Fruit fly (Drosophila melanogaster): ENCODE measurements around the gene CG34027.

CG34027 gene

dm6 chr3R:25054451-25055188, 54.2 kb downstream of the CG34027 start, which contains the start of gene CG31109 (continued):
- TF ChIP-seq Xbp1 (GFP tag; optimal IDR thresholded peaks at IDR 0.05) = peak; percentile 20
- TF ChIP-seq CG13296 (GFP tag; optimal IDR thresholded peaks at IDR 0.05) = peak; percentile 52
- TF ChIP-seq CG12744 (GFP tag; optimal IDR thresholded peaks at IDR 0.05) = no peak
- TF ChIP-seq CG4424 (GFP tag; optimal IDR thresholded peaks at IDR 0.05) = no peak
- peak; percentile 6 for TF ChIP-seq CG9817 (tag; optimal IDR thresholded peaks at IDR 0.05)
- no peak for TF ChIP-seq CG1024 (GFP tag; IDR thresholded peaks at IDR 0.05)
- peak in 1 of 2 experiments; percentile 56 for TF ChIP-seq eve (GFP tag; optimal IDR thresholded peaks at IDR 0.05)
- no peak for TF ChIP-seq Hr51 (GFP tag; optimal IDR thresholded peaks at IDR 0.05)
- no peak for TF ChIP-seq ems (GFP tag; optimal IDR thresholded peaks at IDR 0.05)
- TF ChIP-seq onecut (GFP tag; IDR thresholded peaks at IDR 0.05) = peak; percentile 60
- no peak for TF ChIP-seq ttk (GFP tag; IDR thresholded peaks at IDR 0.05)
- no peak for TF ChIP-seq CG10959 (GFP tag; IDR thresholded peaks at IDR 0.05)
- no peak for TF ChIP-seq B-H1 (GFP tag; IDR thresholded peaks at IDR 0.05)
- TF ChIP-seq Hsf (GFP tag; optimal IDR thresholded peaks at IDR 0.05) = peak; percentile 2
- TF ChIP-seq Neu2 (GFP tag; optimal IDR thresholded peaks at IDR 0.05; ENCODE audit: borderline replicate concordance) = no peak
- TF ChIP-seq da (GFP tag; optimal IDR thresholded peaks at IDR 0.05) = no peak
- no peak for TF ChIP-seq CG12155 (GFP tag; optimal IDR thresholded peaks at IDR 0.05)
- no peak for TF ChIP-seq sima (GFP tag; optimal IDR thresholded peaks at IDR 0.05)
- TF ChIP-seq CG7963 (GFP tag; IDR thresholded peaks at IDR 0.05; ENCODE audit: partially characterized antibody) = no peak
- peak; percentile 74 for TF ChIP-seq Med (GFP tag)
- peak; percentile 60 for TF ChIP-seq lilli (GFP tag; optimal IDR thresholded peaks at IDR 0.05)
- TF ChIP-seq abd-A (tag; optimal IDR thresholded peaks at IDR 0.05) = no peak
- peak; percentile 28 for TF ChIP-seq zfh2 (GFP tag; optimal IDR thresholded peaks at IDR 0.05)
- no peak for TF ChIP-seq CG31224 (GFP tag; IDR thresholded peaks at IDR 0.05)
- TF ChIP-seq CG16815 (GFP tag; optimal IDR thresholded peaks at IDR 0.05) = no peak
- TF ChIP-seq CG34422 (GFP tag; IDR thresholded peaks at IDR 0.05) = peak; percentile 48; the same call in 1 of the 3 replicates
- TF ChIP-seq CG2120 (GFP tag; optimal IDR thresholded peaks at IDR 0.05) = peak; percentile 64
- no peak for TF ChIP-seq CG9609 (GFP tag; optimal IDR thresholded peaks at IDR 0.05)
- peak; percentile 79 for TF ChIP-seq MBD-R2 (GFP tag; IDR thresholded peaks at IDR 0.05)
- no peak for TF ChIP-seq CG7928 (GFP tag; optimal IDR thresholded peaks at IDR 0.05)
- no peak for TF ChIP-seq Side (GFP tag; optimal IDR thresholded peaks at IDR 0.05)
- TF ChIP-seq sc (optimal IDR thresholded peaks at IDR 0.05) = no peak
- no peak for TF ChIP-seq sc (GFP tag; optimal IDR thresholded peaks at IDR 0.05)
- peak; percentile 19 for TF ChIP-seq zf30C (GFP tag; optimal IDR thresholded peaks at IDR 0.05)
- no peak for TF ChIP-seq fd96Cb (tag; optimal IDR thresholded peaks at IDR 0.05)
- TF ChIP-seq row (GFP tag; IDR thresholded peaks at IDR 0.05) = peak; percentile 70
- no peak for TF ChIP-seq vnd (GFP tag; IDR thresholded peaks at IDR 0.05; ENCODE audit: partially characterized antibody)
- TF ChIP-seq Dip2 (GFP tag; IDR thresholded peaks at IDR 0.05) = no peak
- peak; percentile 46 for TF ChIP-seq CG15696 (tag; optimal IDR thresholded peaks at IDR 0.05)
- no peak for TF ChIP-seq Usf (GFP tag; optimal IDR thresholded peaks at IDR 0.05)
- peak; percentile 46; the same call in 1 of the 3 replicates for TF ChIP-seq Opbp (GFP tag; IDR thresholded peaks at IDR 0.05; ENCODE audit: partially characterized antibody)
- no peak for TF ChIP-seq Max (GFP tag; optimal IDR thresholded peaks at IDR 0.05)
- peak; percentile 86 for TF ChIP-seq sens (GFP tag)
- TF ChIP-seq peb (GFP tag; IDR thresholded peaks at IDR 0.05) = no peak
- peak; percentile 54 for TF ChIP-seq YL-1 (GFP tag; optimal IDR thresholded peaks at IDR 0.05)
- no peak for TF ChIP-seq oc (tag; optimal IDR thresholded peaks at IDR 0.05)
- TF ChIP-seq Doc2 (GFP tag; IDR thresholded peaks at IDR 0.05) = no peak
- no peak for TF ChIP-seq CG5180 (GFP tag; optimal IDR thresholded peaks at IDR 0.05)
- no peak for TF ChIP-seq ATbp (GFP tag; optimal IDR thresholded peaks at IDR 0.05)
- TF ChIP-seq Meics (GFP tag; optimal IDR thresholded peaks at IDR 0.05) = peak; percentile 20
- TF ChIP-seq NC2β (GFP tag; optimal IDR thresholded peaks at IDR 0.05) = peak; percentile 34

Measured in whole organism, embryonic.